Worm (Caenorhabditis elegans) whole organism, young adult: ENCODE results near the gene F15E6.5.

Source experiments
- C17E4.6 ChIP-seq: fragments of 200-800 bp; sonication (Bioruptor generic); IDR thresholded peaks from 2 replicates; pipeline ENCODE4 v1.3.6; 2022; ENCODE audit warnings: missing genetic modification reagents, missing genetic modification characterization, missing compliant biosample characterization
- aptf-2 ChIP-seq: fragments of 200-800 bp; sonication (Bioruptor generic); conservative IDR thresholded peaks from 2 replicates; pipeline ENCODE4 v1.3.6; 2022; ENCODE audit warnings: missing genetic modification reagents, missing genetic modification characterization, missing compliant biosample characterization
- cebp-2 ChIP-seq: fragments of 200-800 bp; sonication (Bioruptor generic); IDR thresholded peaks from 2 replicates; pipeline ENCODE4 v1.3.6; 2022; ENCODE audit warnings: missing genetic modification characterization, missing compliant biosample characterization
- ceh-27 ChIP-seq: fragments of 200-800 bp; sonication (Bioruptor generic); optimal IDR thresholded peaks from 2 replicates; lab custom pipeline; 2018; ENCODE audit warnings: mild to moderate bottlenecking, missing genetic modification characterization, moderate library complexity, missing compliant biosample characterization
- ceh-58 ChIP-seq: fragments of 200-800 bp; sonication (Bioruptor generic); IDR thresholded peaks from 2 replicates; pipeline ENCODE4 v1.3.6; 2022; ENCODE audit warnings: missing genetic modification characterization, missing compliant biosample characterization
- dpff-1 ChIP-seq: sonication (generic microtip); optimal IDR thresholded peaks from 2 replicates; lab custom pipeline; 2017; ENCODE audit warnings: mild to moderate bottlenecking, missing genetic modification characterization, missing compliant biosample characterization
- dpl-1 ChIP-seq: fragments of 150-350 bp; optimal IDR thresholded peaks from 2 replicates; lab custom pipeline; 2014; ENCODE audit warnings: missing biosample characterization, missing genetic modification reagents, missing genetic modification characterization
- mcd-1 ChIP-seq: fragments of 200-800 bp; sonication (Bioruptor generic); IDR thresholded peaks from 2 replicates; pipeline ENCODE4 v1.3.6; 2022; ENCODE audit warnings: missing genetic modification reagents, missing genetic modification characterization, missing compliant biosample characterization
- mxl-1 ChIP-seq: sonication (generic microtip); optimal IDR thresholded peaks from 2 replicates; lab custom pipeline; 2016; ENCODE audit warnings: missing genetic modification characterization, missing compliant biosample characterization
- nhr-90 ChIP-seq: sonication (generic microtip); optimal IDR thresholded peaks from 2 replicates; lab custom pipeline; 2016; ENCODE audit warnings: missing genotype, mild to moderate bottlenecking, missing genetic modification characterization, missing compliant biosample characterization

- TF ChIP-seq C17E4.6 (GFP tag; lab: Robert Waterston, UW): no peak
- TF ChIP-seq cebp-2 (GFP tag; lab: Robert Waterston, UW): no peak
- no peak for TF ChIP-seq dpff-1 (tag; lab: Kevin White, UChicago)
- no peak for TF ChIP-seq dpl-1
- TF ChIP-seq nhr-90 (tag; lab: Kevin White, UChicago): no peak
- no peak for TF ChIP-seq aptf-2 (GFP tag; lab: Robert Waterston, UW)
- no peak for TF ChIP-seq mxl-1
- TF ChIP-seq ceh-58: no peak
- no peak for TF ChIP-seq mcd-1 (GFP tag; lab: Robert Waterston, UW)
- TF ChIP-seq ceh-27: no peak
Observed at ce11 chrIV:4292569-4292968, 3.2 kb downstream of the F15E6.5 start, which contains the start of gene F15E6.10.
